Worm (Caenorhabditis elegans) whole organism, late embryonic: ENCODE measurements around the gene nstp-3.

ENCODE experiments used
- ceh-30 ChIP-seq: fragments of 150-350 bp; optimal IDR thresholded peaks from 2 replicates; lab custom pipeline; 2014; ENCODE audit warnings: missing biosample characterization, missing genetic modification characterization
- ets-4 ChIP-seq: sonication (generic microtip); optimal IDR thresholded peaks from 2 replicates; lab custom pipeline; 2016; ENCODE audit warnings: missing genetic modification characterization, missing compliant biosample characterization
- pha-4 ChIP-seq: fragments of 150-350 bp; optimal IDR thresholded peaks from 2 replicates; lab custom pipeline; 2018; ENCODE audit warnings: missing biosample characterization, missing genetic modification reagents, missing genetic modification characterization
- sox-4 ChIP-seq: sonication (generic microtip); optimal IDR thresholded peaks from 2 replicates; lab custom pipeline; 2017; ENCODE audit warnings: mild to moderate bottlenecking, missing genetic modification characterization, inconsistent platforms, missing compliant biosample characterization
- unc-42 ChIP-seq: sonication (generic microtip); optimal IDR thresholded peaks from 2 replicates; lab custom pipeline; 2016; ENCODE audit warnings: missing genotype, missing genetic modification characterization, missing compliant biosample characterization
- ztf-16 ChIP-seq: sonication (generic microtip); optimal IDR thresholded peaks from 2 replicates; lab custom pipeline; 2017; ENCODE audit warnings: missing genetic modification characterization, missing compliant biosample characterization

- no peak for TF ChIP-seq ets-4 (tag; lab: Kevin White, UChicago)
- no peak for TF ChIP-seq unc-42 (tag; lab: Kevin White, UChicago)
- no peak for TF ChIP-seq pha-4
- no peak for TF ChIP-seq ztf-16 (tag; lab: Kevin White, UChicago)
- no peak for TF ChIP-seq ceh-30 (tag; lab: Kevin White, UChicago)
- no peak for TF ChIP-seq sox-4 (tag; lab: Kevin White, UChicago)
These were observed 44.6 kb downstream of the nstp-3 start, which contains the start of gene pgph-1 for ce11 chrV:5753432-5753831.
